Worm (Caenorhabditis elegans): Measurements from ENCODE around the gene F36H1.11.

F36H1.11 gene

ce11 chrIV:11097795-11098194 lies 48.8 kb downstream of the F36H1.11 start, which contains the start of gene M7.12 (continued):
- no peak for TF ChIP-seq hpl-2 (GFP tag; optimal IDR thresholded peaks at IDR 0.05)
- no peak for TF ChIP-seq egl-13 (tag; optimal IDR thresholded peaks at IDR 0.05)
- TF ChIP-seq lsy-2 (tag; optimal IDR thresholded peaks at IDR 0.05): peak in 1 of 2 experiments; percentile 12
- TF ChIP-seq lir-3 (tag; optimal IDR thresholded peaks at IDR 0.05; ENCODE audit: poor library complexity): no peak
- no peak for TF ChIP-seq skn-1 (tag; optimal IDR thresholded peaks at IDR 0.05)
- no peak for TF ChIP-seq ceh-63 (GFP tag; optimal IDR thresholded peaks at IDR 0.05)
- no peak for TF ChIP-seq hlh-4 (tag; optimal IDR thresholded peaks at IDR 0.05)
- TF ChIP-seq ets-5 (GFP tag; IDR thresholded peaks at IDR 0.05): no peak
- peak; percentile 10 for TF ChIP-seq mep-1 (tag; optimal IDR thresholded peaks at IDR 0.05)
- peak; percentile 53 for TF ChIP-seq nhr-19 (GFP tag; conservative IDR thresholded peaks at IDR 0.05)
- TF ChIP-seq fkh-8 (tag; optimal IDR thresholded peaks at IDR 0.05): peak; percentile 48
- TF ChIP-seq C16A3.4 (tag; optimal IDR thresholded peaks at IDR 0.05): no peak
- no peak for TF ChIP-seq jun-1 (tag; optimal IDR thresholded peaks at IDR 0.05)

All from whole organism, L1 larva.